Worm (Caenorhabditis elegans): ENCODE results near the gene cki-2.

The cki-2 gene

ce11 chrII:7814215-7814614 lies 2.1 kb upstream of the cki-2 start:
- TF ChIP-seq tbx-2 (tag; optimal IDR thresholded peaks at IDR 0.05) (peak; percentile 49), hpl-2 (GFP tag; optimal IDR thresholded peaks at IDR 0.05) (no peak), unc-86 (tag; optimal IDR thresholded peaks at IDR 0.05) (peak; percentile 50), nhr-11 (tag; optimal IDR thresholded peaks at IDR 0.05) (no peak), ztf-11 (tag; optimal IDR thresholded peaks at IDR 0.05) (peak in 1 of 2 experiments; percentile 47)

DNA sequence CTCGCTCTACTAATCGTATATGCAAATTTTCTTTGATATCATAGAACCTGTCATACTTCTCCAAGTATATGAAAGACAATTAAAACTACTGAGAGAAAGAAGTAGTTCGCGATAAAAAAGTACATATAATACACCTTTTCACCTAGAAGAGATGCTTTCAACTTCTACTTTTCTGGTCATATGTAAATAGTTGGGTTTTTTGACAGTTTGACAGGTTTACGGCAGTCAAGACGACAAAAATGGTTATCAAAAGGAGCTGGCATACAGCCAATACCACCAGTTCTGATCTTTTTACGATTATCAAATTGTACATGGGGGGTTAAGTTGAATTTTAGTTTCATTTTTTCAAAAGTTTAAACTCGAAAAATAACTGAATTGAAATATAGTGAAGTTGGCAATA lies 1.4 kb upstream of the cki-2 start:
- no peak for TF ChIP-seq pag-3 (tag; optimal IDR thresholded peaks at IDR 0.05; ENCODE audit: borderline replicate concordance, insufficient read depth)
- TF ChIP-seq C34B4.2 (tag; optimal IDR thresholded peaks at IDR 0.05) = no peak
- TF ChIP-seq mab-9 (GFP tag; IDR thresholded peaks at IDR 0.05) = no peak
- TF ChIP-seq unc-62 (GFP tag; optimal IDR thresholded peaks at IDR 0.05) = no peak
- no peak for TF ChIP-seq nhr-71 (tag; optimal IDR thresholded peaks at IDR 0.05)
- TF ChIP-seq nhr-20 (tag; optimal IDR thresholded peaks at IDR 0.05) = no peak
- no peak for TF ChIP-seq ces-1 (GFP tag; optimal IDR thresholded peaks at IDR 0.05)
- no peak for TF ChIP-seq alr-1 (tag; optimal IDR thresholded peaks at IDR 0.05; ENCODE audit: borderline replicate concordance)
- TF ChIP-seq isw-1 (GFP tag; IDR thresholded peaks at IDR 0.05) = no peak
- TF ChIP-seq elt-2 (tag; optimal IDR thresholded peaks at IDR 0.05) = no peak
- no peak for TF ChIP-seq nhr-28 (tag; optimal IDR thresholded peaks at IDR 0.05)
- no peak for TF ChIP-seq ztf-4 (tag; optimal IDR thresholded peaks at IDR 0.05)
- no peak for TF ChIP-seq ets-5 (GFP tag; IDR thresholded peaks at IDR 0.05)

ce11 chrII:7815406-7815805 lies 893 bp upstream of the cki-2 start:
- TF ChIP-seq xbp-1 (tag; optimal IDR thresholded peaks at IDR 0.05) (no peak), lin-15B (tag; optimal IDR thresholded peaks at IDR 0.05) (no peak), mep-1 (tag; optimal IDR thresholded peaks at IDR 0.05) (peak; percentile 9), ets-5 (GFP tag; IDR thresholded peaks at IDR 0.05) (no peak), nhr-76 (tag; optimal IDR thresholded peaks at IDR 0.05) (no peak), nhr-85 (tag) (peak; percentile 61), ceh-63 (GFP tag; optimal IDR thresholded peaks at IDR 0.05) (no peak), nhr-237 (tag; optimal IDR thresholded peaks at IDR 0.05) (no peak), ceh-90 (tag; optimal IDR thresholded peaks at IDR 0.05) (no peak), vab-15 (tag; optimal IDR thresholded peaks at IDR 0.05) (peak; percentile 54), ztf-11 (tag; optimal IDR thresholded peaks at IDR 0.05) (peak in 1 of 2 experiments; percentile 85), lin-14 (GFP tag; optimal IDR thresholded peaks at IDR 0.05) (peak; percentile 18), jun-1 (tag; optimal IDR thresholded peaks at IDR 0.05) (no peak), tbx-2 (tag; optimal IDR thresholded peaks at IDR 0.05) (peak; percentile 79)

ce11 chrII:7817580-7817979 lies 1.3 kb downstream of the cki-2 start:
- TF ChIP-seq fkh-10 (GFP tag; optimal IDR thresholded peaks at IDR 0.05) = no peak
- no peak for TF ChIP-seq ceh-8 (GFP tag; optimal IDR thresholded peaks at IDR 0.05)
- TF ChIP-seq C04F5.9 (tag; optimal IDR thresholded peaks at IDR 0.05) = no peak
- no peak for TF ChIP-seq tbx-2 (tag; optimal IDR thresholded peaks at IDR 0.05)
- no peak for TF ChIP-seq nhr-19 (GFP tag; conservative IDR thresholded peaks at IDR 0.05)
- TF ChIP-seq sptf-1 (tag; optimal IDR thresholded peaks at IDR 0.05) = no peak
- TF ChIP-seq lin-39 (tag; optimal IDR thresholded peaks at IDR 0.05) = no peak
- no peak for TF ChIP-seq pax-3 (tag; optimal IDR thresholded peaks at IDR 0.05)
- no peak for TF ChIP-seq nhr-71 (tag; optimal IDR thresholded peaks at IDR 0.05)
- no peak for TF ChIP-seq lsy-2 (tag; optimal IDR thresholded peaks at IDR 0.05)
- TF ChIP-seq zag-1 (tag; optimal IDR thresholded peaks at IDR 0.05) = no peak
- no peak for TF ChIP-seq ceh-90 (tag; optimal IDR thresholded peaks at IDR 0.05)
- TF ChIP-seq ceh-82 (tag; optimal IDR thresholded peaks at IDR 0.05) = no peak
- no peak for TF ChIP-seq efl-3 (GFP tag; optimal IDR thresholded peaks at IDR 0.05)
- no peak for TF ChIP-seq mef-2 (tag; optimal IDR thresholded peaks at IDR 0.05)
- no peak for TF ChIP-seq vab-15 (tag; optimal IDR thresholded peaks at IDR 0.05)
- TF ChIP-seq unc-86 (tag; optimal IDR thresholded peaks at IDR 0.05) = no peak
- no peak for TF ChIP-seq mep-1 (tag; optimal IDR thresholded peaks at IDR 0.05)

Data from whole organism, L1 larva.